Worm (Caenorhabditis elegans) whole organism, early embryonic: ENCODE data around the gene bath-19.

Experiments used
- aly-1 ChIP-seq: sonication (generic microtip); optimal IDR thresholded peaks from 2 replicates; lab custom pipeline; 2016; ENCODE audit warnings: missing genetic modification characterization, missing compliant biosample characterization
- ama-1 ChIP-seq: fragments of 150-350 bp; optimal IDR thresholded peaks from 2 replicates; lab custom pipeline; 2014
- ceh-13 ChIP-seq: fragments of 200-800 bp; sonication (Bioruptor generic); optimal IDR thresholded peaks from 2 replicates; lab custom pipeline; 2018; ENCODE audit warnings: mild to moderate bottlenecking, missing genetic modification characterization, missing compliant biosample characterization
- flt-1 ChIP-seq: fragments of 200-800 bp; sonication (Bioruptor generic); IDR thresholded peaks from 2 replicates; pipeline ENCODE4 v1.3.6; 2022; ENCODE audit warnings: missing genetic modification characterization, missing compliant biosample characterization
- pes-1 ChIP-seq: fragments of 200-800 bp; sonication (Bioruptor generic); IDR thresholded peaks from 2 replicates; pipeline ENCODE4 v1.3.6; 2022; ENCODE audit warnings: missing genetic modification reagents, missing genetic modification characterization, missing compliant biosample characterization
- scrt-1 ChIP-seq: fragments of 200-800 bp; sonication (Bioruptor generic); IDR thresholded peaks from 2 replicates; pipeline ENCODE4 v1.3.6; 2022; ENCODE audit warnings: missing genetic modification characterization, missing compliant biosample characterization
- tbx-37 ChIP-seq: fragments of 200-800 bp; sonication (Bioruptor generic); conservative IDR thresholded peaks from 2 replicates; pipeline ENCODE4 v1.3.6; 2022; ENCODE audit warnings: missing genetic modification reagents, missing genetic modification characterization, missing compliant biosample characterization

DNA sequence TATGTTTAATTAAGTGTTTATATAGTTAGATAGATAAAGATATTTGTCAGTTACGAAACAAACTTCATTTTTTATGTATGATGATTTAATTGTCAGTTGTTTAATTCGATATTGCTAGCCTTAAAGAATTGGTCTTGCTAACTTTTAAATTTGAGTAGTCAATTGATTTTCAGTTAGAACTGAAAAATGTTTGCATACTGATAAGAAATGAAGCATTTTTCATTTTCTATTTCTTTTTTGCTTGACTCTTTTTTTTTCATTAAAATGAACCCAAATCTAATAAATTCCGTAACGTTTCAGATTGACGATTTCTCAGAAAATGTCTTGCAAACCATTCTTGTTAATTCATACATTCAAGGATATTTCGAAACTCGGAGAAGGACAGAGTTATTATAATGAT is 43.0 kb downstream of the bath-19 start, which contains the start of gene math-20:
- TF ChIP-seq aly-1: no peak
- TF ChIP-seq pes-1: no peak
- no peak for TF ChIP-seq tbx-37 (GFP tag; lab: Robert Waterston, UW)
- no peak for TF ChIP-seq ama-1 (lab: Kevin White, UChicago)
- no peak for TF ChIP-seq scrt-1
- no peak for TF ChIP-seq flt-1 (GFP tag; lab: Robert Waterston, UW)
- no peak for TF ChIP-seq ceh-13 (GFP tag; lab: Kevin White, UChicago)
